Fruit fly (Drosophila melanogaster) Kc167 (cell line): ENCODE results near the gene tj.

Experiments used
- Myc ChIP-seq: fragments of >200 bp; optimal IDR thresholded peaks from 2 replicates; lab custom pipeline; 2017; ENCODE audit warnings: missing external identifiers
- Sin3A ChIP-seq: fragments of >200 bp; optimal IDR thresholded peaks from 2 replicates; lab custom pipeline; 2018; ENCODE audit warnings: missing external identifiers
- h ChIP-seq: fragments of >200 bp; optimal IDR thresholded peaks from 3 replicates; lab custom pipeline; 2018; ENCODE audit warnings: missing external identifiers
- insv ChIP-seq: fragments of >200 bp; optimal IDR thresholded peaks from 3 replicates; lab custom pipeline; 2018; ENCODE audit warnings: missing external identifiers
- psq ChIP-seq: fragments of >200 bp; optimal IDR thresholded peaks from 2 replicates; lab custom pipeline; 2017; ENCODE audit warnings: missing external identifiers

dm6 chr2L:19516062-19516461 lies 52.0 kb downstream of the tj start:
- TF ChIP-seq h (lab: Kevin White, UChicago) (no peak), psq (lab: Kevin White, UChicago) (no peak), insv (no peak), Myc (lab: Kevin White, UChicago) (no peak), Sin3A (lab: Kevin White, UChicago) (no peak)
